Worm (Caenorhabditis elegans) whole organism, L1 larva: ENCODE measurements around the gene F07C3.16.

ENCODE experiments used
- C04F5.9 ChIP-seq: sonication (generic microtip); optimal IDR thresholded peaks from 2 replicates; lab custom pipeline; 2016; ENCODE audit warnings: missing genetic modification characterization, missing compliant biosample characterization
- C16A3.4 ChIP-seq: fragments of 150-350 bp; optimal IDR thresholded peaks from 2 replicates; lab custom pipeline; 2014; ENCODE audit warnings: missing biosample characterization, missing genetic modification characterization
- Y116A8C.19 ChIP-seq: sonication (generic microtip); optimal IDR thresholded peaks from 2 replicates; lab custom pipeline; 2016; ENCODE audit warnings: missing compliant biosample characterization, missing genetic modification characterization, borderline replicate concordance
- aha-1 ChIP-seq: fragments of 150-350 bp; optimal IDR thresholded peaks from 2 replicates; lab custom pipeline; 2014; ENCODE audit warnings: missing biosample characterization, missing genetic modification characterization
- alr-1 ChIP-seq: fragments of 200-800 bp; sonication (Bioruptor generic); optimal IDR thresholded peaks from 2 replicates; lab custom pipeline; 2018; ENCODE audit warnings: borderline replicate concordance, mild to moderate bottlenecking, missing genetic modification characterization, missing compliant biosample characterization
- aly-2 ChIP-seq: fragments of 150-350 bp; optimal IDR thresholded peaks from 2 replicates; lab custom pipeline; 2014; ENCODE audit warnings: missing biosample characterization, missing genetic modification characterization
- ama-1 ChIP-seq: fragments of 150-350 bp; optimal IDR thresholded peaks from 2 replicates; lab custom pipeline; 2014
- blmp-1 ChIP-seq: fragments of 150-350 bp; optimal IDR thresholded peaks from 2 replicates; lab custom pipeline; 2014; ENCODE audit warnings: missing biosample characterization, missing genetic modification characterization
- ceh-63 ChIP-seq: fragments of 200-800 bp; sonication (Bioruptor generic); optimal IDR thresholded peaks from 2 replicates; lab custom pipeline; 2018; ENCODE audit warnings: mild to moderate bottlenecking, missing genetic modification characterization, missing compliant biosample characterization
- ceh-8 ChIP-seq: fragments of 200-800 bp; sonication (Bioruptor generic); optimal IDR thresholded peaks from 2 replicates; lab custom pipeline; 2018; ENCODE audit warnings: mild to moderate bottlenecking, missing genetic modification characterization, moderate library complexity, missing compliant biosample characterization
- ceh-88 ChIP-seq: fragments of 200-800 bp; sonication (Bioruptor generic); IDR thresholded peaks from 2 replicates; pipeline ENCODE4 v1.3.6; 2022; ENCODE audit warnings: missing genetic modification characterization, missing compliant biosample characterization
- ceh-90 ChIP-seq: sonication (generic microtip); optimal IDR thresholded peaks from 2 replicates; lab custom pipeline; 2016; ENCODE audit warnings: missing genetic modification characterization, missing compliant biosample characterization
- ces-1 ChIP-seq: fragments of 150-350 bp; optimal IDR thresholded peaks from 2 replicates; lab custom pipeline; 2014; ENCODE audit warnings: missing biosample characterization, missing genetic modification reagents, missing genetic modification characterization
- dsc-1 ChIP-seq: sonication (generic microtip); optimal IDR thresholded peaks from 2 replicates; lab custom pipeline; 2016; ENCODE audit warnings: mild to moderate bottlenecking, missing genetic modification characterization, missing compliant biosample characterization
- efl-1 ChIP-seq, 4 experiments: fragments of 150-350 bp; optimal IDR thresholded peaks in 3 of 4; peaks in 1 of 4; 1 replicate in 1 of 4; 2 replicates in 3 of 4; lab custom pipeline; 2014; ENCODE audit warnings: missing biosample characterization in 2 of 4, missing genetic modification characterization in 2 of 4, missing genetic modification reagents in 2 of 4
- efl-3 ChIP-seq: fragments of 200-800 bp; sonication (Bioruptor generic); optimal IDR thresholded peaks from 2 replicates; lab custom pipeline; 2018; ENCODE audit warnings: mild to moderate bottlenecking, missing genetic modification characterization, missing compliant biosample characterization
- egl-13 ChIP-seq: sonication (generic microtip); optimal IDR thresholded peaks from 2 replicates; lab custom pipeline; 2016; ENCODE audit warnings: missing genotype, missing genetic modification reagents, missing genetic modification characterization, missing compliant biosample characterization
- fkh-10 ChIP-seq: sonication (generic microtip); optimal IDR thresholded peaks from 2 replicates; lab custom pipeline; 2017; ENCODE audit warnings: missing biosample characterization, missing genetic modification reagents, missing genetic modification characterization
- fkh-4 ChIP-seq: sonication (generic microtip); optimal IDR thresholded peaks from 2 replicates; lab custom pipeline; 2016; ENCODE audit warnings: missing compliant biosample characterization, missing genetic modification characterization, borderline replicate concordance
- fos-1 ChIP-seq: fragments of 150-350 bp; optimal IDR thresholded peaks from 2 replicates; lab custom pipeline; 2014; ENCODE audit warnings: missing biosample characterization, missing genetic modification characterization
- hlh-4 ChIP-seq: sonication (generic microtip); optimal IDR thresholded peaks from 2 replicates; lab custom pipeline; 2016; ENCODE audit warnings: mild to moderate bottlenecking, missing genetic modification characterization, missing compliant biosample characterization
- hpl-2 ChIP-seq: fragments of 150-350 bp; optimal IDR thresholded peaks from 2 replicates; lab custom pipeline; 2014; ENCODE audit warnings: missing biosample characterization, missing genetic modification reagents, missing genetic modification characterization
- irx-1 ChIP-seq: sonication (generic microtip); optimal IDR thresholded peaks from 2 replicates; lab custom pipeline; 2016; ENCODE audit warnings: missing genetic modification characterization, missing compliant biosample characterization
- lin-13 ChIP-seq: fragments of 150-350 bp; optimal IDR thresholded peaks from 2 replicates; lab custom pipeline; 2014; ENCODE audit warnings: missing biosample characterization, missing genetic modification reagents, missing genetic modification characterization
- lin-15B ChIP-seq: fragments of 150-350 bp; sonication (generic microtip); optimal IDR thresholded peaks from 3 replicates; lab custom pipeline; 2014; ENCODE audit warnings: missing biosample characterization, missing genetic modification characterization
- lin-39 ChIP-seq: fragments of 150-350 bp; optimal IDR thresholded peaks from 2 replicates; lab custom pipeline; 2014; ENCODE audit warnings: missing biosample characterization, missing genetic modification reagents, missing genetic modification characterization
- lir-3 ChIP-seq: sonication (generic microtip); optimal IDR thresholded peaks from 2 replicates; lab custom pipeline; 2016; ENCODE audit warnings: mild to moderate bottlenecking, missing genetic modification characterization, moderate library complexity, missing compliant biosample characterization; ENCODE audit not compliant: poor library complexity
- mab-9 ChIP-seq: fragments of 200-800 bp; sonication (Bioruptor generic); IDR thresholded peaks from 2 replicates; pipeline ENCODE4 v1.3.6; 2022; ENCODE audit warnings: missing genetic modification reagents, missing genetic modification characterization, missing compliant biosample characterization
- nhr-11 ChIP-seq: fragments of 150-350 bp; optimal IDR thresholded peaks from 2 replicates; lab custom pipeline; 2014; ENCODE audit warnings: missing biosample characterization, missing genetic modification characterization
- nhr-20 ChIP-seq: sonication (generic microtip); optimal IDR thresholded peaks from 2 replicates; lab custom pipeline; 2016; ENCODE audit warnings: mild to moderate bottlenecking, missing genetic modification characterization, missing compliant biosample characterization
- nhr-237 ChIP-seq: fragments of 150-350 bp; optimal IDR thresholded peaks from 2 replicates; lab custom pipeline; 2014; ENCODE audit warnings: missing biosample characterization, missing genetic modification characterization
- nhr-28 ChIP-seq: fragments of 150-350 bp; optimal IDR thresholded peaks from 2 replicates; lab custom pipeline; 2014; ENCODE audit warnings: missing biosample characterization, missing genetic modification characterization
- nhr-76 ChIP-seq: sonication (generic microtip); optimal IDR thresholded peaks from 2 replicates; lab custom pipeline; 2017; ENCODE audit warnings: missing biosample characterization, missing genetic modification characterization
- nhr-77 ChIP-seq: fragments of 150-350 bp; optimal IDR thresholded peaks from 2 replicates; lab custom pipeline; 2014; ENCODE audit warnings: missing biosample characterization, missing genetic modification characterization
- nhr-84 ChIP-seq: sonication (generic microtip); optimal IDR thresholded peaks from 2 replicates; lab custom pipeline; 2017; ENCODE audit warnings: missing biosample characterization, missing genetic modification characterization
- nhr-90 ChIP-seq: sonication (generic microtip); optimal IDR thresholded peaks from 2 replicates; lab custom pipeline; 2016; ENCODE audit warnings: mild to moderate bottlenecking, missing genetic modification characterization, missing compliant biosample characterization; ENCODE audit not compliant: poor library complexity
- pag-3 ChIP-seq: sonication (generic microtip); optimal IDR thresholded peaks from 2 replicates; lab custom pipeline; 2017; ENCODE audit warnings: missing genetic modification characterization, mild to moderate bottlenecking, missing compliant biosample characterization, antibody characterized with exemption, borderline replicate concordance; ENCODE audit not compliant: insufficient read depth
- pax-3 ChIP-seq: fragments of 200-800 bp; sonication (Bioruptor generic); optimal IDR thresholded peaks from 2 replicates; lab custom pipeline; 2018; ENCODE audit warnings: mild to moderate bottlenecking, missing genetic modification characterization, moderate library complexity, missing compliant biosample characterization
- pqm-1 ChIP-seq: sonication (generic microtip); optimal IDR thresholded peaks from 3 replicates; lab custom pipeline; 2017; ENCODE audit warnings: missing biosample characterization, missing genetic modification characterization
- rnt-1 ChIP-seq: sonication (generic microtip); optimal IDR thresholded peaks from 2 replicates; lab custom pipeline; 2016; ENCODE audit warnings: mild to moderate bottlenecking, missing genetic modification characterization, moderate library complexity, missing compliant biosample characterization
- skn-1 ChIP-seq: fragments of 150-350 bp; optimal IDR thresholded peaks from 2 replicates; lab custom pipeline; 2014; ENCODE audit warnings: missing biosample characterization, missing genetic modification characterization
- snpc-4 ChIP-seq: fragments of 150-350 bp; optimal IDR thresholded peaks from 2 replicates; lab custom pipeline; 2014; ENCODE audit warnings: missing biosample characterization, missing genetic modification characterization
- sox-4 ChIP-seq: sonication (generic microtip); optimal IDR thresholded peaks from 2 replicates; lab custom pipeline; 2016; ENCODE audit warnings: missing genetic modification characterization, missing compliant biosample characterization
- swsn-7 ChIP-seq: sonication (generic microtip); optimal IDR thresholded peaks from 2 replicates; lab custom pipeline; 2016; ENCODE audit warnings: missing genetic modification characterization, missing compliant biosample characterization
- tbx-2 ChIP-seq: sonication (generic microtip); optimal IDR thresholded peaks from 2 replicates; lab custom pipeline; 2016; ENCODE audit warnings: missing genetic modification characterization, missing compliant biosample characterization
- unc-30 ChIP-seq: sonication (generic microtip); optimal IDR thresholded peaks from 2 replicates; lab custom pipeline; 2017; ENCODE audit warnings: missing biosample characterization, missing genetic modification characterization
- unc-62 ChIP-seq: fragments of 150-350 bp; optimal IDR thresholded peaks from 2 replicates; lab custom pipeline; 2014; ENCODE audit warnings: missing biosample characterization, missing genetic modification reagents, missing genetic modification characterization
- unc-86 ChIP-seq: sonication (generic microtip); optimal IDR thresholded peaks from 2 replicates; lab custom pipeline; 2016; ENCODE audit warnings: missing genetic modification characterization, missing compliant biosample characterization
- unc-98 ChIP-seq: fragments of 200-800 bp; sonication (Bioruptor generic); IDR thresholded peaks from 2 replicates; pipeline ENCODE4 v1.3.6; 2022; ENCODE audit warnings: missing genetic modification characterization, missing compliant biosample characterization
- vab-15 ChIP-seq: sonication (generic microtip); optimal IDR thresholded peaks from 2 replicates; lab custom pipeline; 2017; ENCODE audit warnings: missing genotype, mild to moderate bottlenecking, missing genetic modification characterization, missing compliant biosample characterization
- zip-4 ChIP-seq: fragments of 200-800 bp; sonication (Bioruptor generic); optimal IDR thresholded peaks from 2 replicates; lab custom pipeline; 2018; ENCODE audit warnings: mild to moderate bottlenecking, missing genetic modification characterization, moderate library complexity, missing compliant biosample characterization
- ztf-11 ChIP-seq, 2 experiments: sonication (generic microtip); optimal IDR thresholded peaks; 2 replicates each; lab custom pipeline; 2016 to 2017; ENCODE audit warnings: missing genetic modification characterization in 2 of 2, missing biosample characterization in 1 of 2, missing compliant biosample characterization in 1 of 2
- ztf-4 ChIP-seq: fragments of 150-350 bp; optimal IDR thresholded peaks from 2 replicates; lab custom pipeline; 2014; ENCODE audit warnings: missing biosample characterization, missing genetic modification characterization

F07C3.16 gene

DNA sequence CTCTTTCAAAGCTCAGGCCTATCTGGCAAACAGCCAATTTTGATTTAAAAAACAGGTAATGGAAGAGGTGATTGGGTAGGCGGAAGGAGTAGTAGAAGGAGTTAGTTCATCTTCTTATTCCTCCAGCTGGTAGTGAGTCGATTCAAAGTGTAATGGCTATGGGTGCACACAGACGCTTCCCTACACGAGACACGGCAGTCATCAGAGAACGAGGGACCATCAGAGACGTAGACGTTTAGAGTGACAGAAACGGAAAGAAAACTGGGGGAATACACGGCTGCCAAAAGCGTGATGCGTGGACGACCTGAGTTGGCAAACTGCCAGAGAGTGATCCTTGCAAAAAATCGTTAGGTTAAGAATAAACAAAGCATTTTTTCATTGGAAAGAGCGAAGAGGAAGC, 10.0 kb downstream of the F07C3.16 start (continued):
- TF ChIP-seq rnt-1 (tag; lab: Kevin White, UChicago) (peak; percentile 43), efl-1 (optimal IDR thresholded peaks at IDR 0.05; lab: Kevin White, UChicago) (peak; percentile 16 to 34), efl-1 (GFP tag; optimal IDR thresholded peaks at IDR 0.05 in 1 of 2; lab: Kevin White, UChicago) (no peak), aha-1 (no peak), ces-1 (GFP tag; lab: Kevin White, UChicago) (no peak), tbx-2 (no peak), zip-4 (GFP tag; lab: Kevin White, UChicago) (no peak), pqm-1 (tag; lab: Kevin White, UChicago) (no peak), nhr-76 (tag; lab: Kevin White, UChicago) (no peak), aly-2 (tag; lab: Kevin White, UChicago) (no peak), nhr-20 (no peak), vab-15 (tag; lab: Kevin White, UChicago) (no peak), lin-15B (tag; lab: Kevin White, UChicago) (no peak), nhr-237 (tag; lab: Kevin White, UChicago) (no peak), lin-13 (GFP tag; lab: Kevin White, UChicago) (no peak), blmp-1 (tag; lab: Kevin White, UChicago) (no peak), nhr-77 (tag; lab: Kevin White, UChicago) (no peak), alr-1 (tag; lab: Kevin White, UChicago) (no peak), efl-3 (GFP tag; lab: Kevin White, UChicago) (no peak), ztf-4 (no peak), fkh-4 (no peak), ceh-8 (no peak), egl-13 (tag; lab: Kevin White, UChicago) (no peak), hpl-2 (no peak), pax-3 (tag; lab: Kevin White, UChicago) (no peak), ama-1 (lab: Kevin White, UChicago) (no peak), mab-9 (no peak), unc-30 (tag; lab: Kevin White, UChicago) (no peak), sox-4 (no peak), ceh-63 (GFP tag; lab: Kevin White, UChicago) (no peak), hlh-4 (no peak), C04F5.9 (tag; lab: Kevin White, UChicago) (no peak), dsc-1 (peak; percentile 26), lin-39 (no peak), ceh-90 (tag; lab: Kevin White, UChicago) (no peak), skn-1 (no peak), nhr-28 (no peak), nhr-11 (tag; lab: Kevin White, UChicago) (no peak), unc-98 (GFP tag; lab: Robert Waterston, UW) (no peak), lir-3 (tag; lab: Kevin White, UChicago) (no peak), swsn-7 (tag; lab: Kevin White, UChicago) (no peak), irx-1 (tag; lab: Kevin White, UChicago) (no peak), ceh-88 (no peak), fkh-10 (GFP tag; lab: Kevin White, UChicago) (no peak), Y116A8C.19 (tag; lab: Kevin White, UChicago) (no peak), unc-62 (GFP tag; lab: Kevin White, UChicago) (no peak), C16A3.4 (no peak), nhr-84 (tag; lab: Kevin White, UChicago) (no peak), unc-86 (no peak), fos-1 (no peak), nhr-90 (tag; lab: Kevin White, UChicago) (no peak), pag-3 (peak; percentile 86), snpc-4 (tag; lab: Kevin White, UChicago) (no peak), ztf-11 (tag; optimal IDR thresholded peaks at IDR 0.05; lab: Kevin White, UChicago) (no peak)
